Worm (Caenorhabditis elegans): ENCODE results near the gene srz-69.

- TF ChIP-seq nhr-84 (tag; optimal IDR thresholded peaks at IDR 0.05), result no peak
- TF ChIP-seq nhr-77 (tag; optimal IDR thresholded peaks at IDR 0.05), result no peak
- TF ChIP-seq nhr-237 (tag; optimal IDR thresholded peaks at IDR 0.05), result no peak
- no peak for TF ChIP-seq lin-39 (tag; optimal IDR thresholded peaks at IDR 0.05)
- no peak for TF ChIP-seq ztf-4 (tag; optimal IDR thresholded peaks at IDR 0.05)
- no peak for TF ChIP-seq F16B12.6 (tag; optimal IDR thresholded peaks at IDR 0.05)
- no peak for TF ChIP-seq efl-1 (optimal IDR thresholded peaks at IDR 0.05)
- TF ChIP-seq efl-1 (GFP tag; optimal IDR thresholded peaks at IDR 0.05 in 1 of 2), result no peak
- no peak for TF ChIP-seq fos-1 (tag; optimal IDR thresholded peaks at IDR 0.05)
- TF ChIP-seq isw-1 (GFP tag; IDR thresholded peaks at IDR 0.05), result no peak
- TF ChIP-seq xbp-1 (tag; optimal IDR thresholded peaks at IDR 0.05), result no peak
These were observed 40.6 kb upstream of the srz-69 start for ce11 chrIV:3517582-3517981.

Measured in whole organism, L1 larva.